Worm (Caenorhabditis elegans) whole organism, mixed stage, embryonic: ENCODE data around the gene Y39A3B.1.

Source experiments
- M03D4.4 ChIP-seq: sonication (generic microtip); optimal IDR thresholded peaks from 2 replicates; lab custom pipeline; 2017; ENCODE audit warnings: mild to moderate bottlenecking, missing genetic modification characterization, missing compliant biosample characterization
- bed-3 ChIP-seq: fragments of 200-800 bp; sonication (Bioruptor generic); optimal IDR thresholded peaks from 3 replicates; lab custom pipeline; 2018; ENCODE audit warnings: mild to moderate bottlenecking, missing genetic modification characterization, moderate library complexity, missing compliant biosample characterization
- ceh-39 ChIP-seq: fragments of 150-350 bp; optimal IDR thresholded peaks from 2 replicates; lab custom pipeline; 2014; ENCODE audit warnings: missing biosample characterization, missing genetic modification characterization
- ceh-43 ChIP-seq: fragments of 200-800 bp; sonication (Bioruptor generic); optimal IDR thresholded peaks from 2 replicates; lab custom pipeline; 2018; ENCODE audit warnings: mild to moderate bottlenecking, missing genetic modification characterization, moderate library complexity, missing compliant biosample characterization
- ces-1 ChIP-seq: fragments of 150-350 bp; optimal IDR thresholded peaks from 2 replicates; lab custom pipeline; 2014; ENCODE audit warnings: missing biosample characterization, missing genetic modification reagents, missing genetic modification characterization
- cnd-1 ChIP-seq: fragments of 200-800 bp; sonication (Bioruptor generic); optimal IDR thresholded peaks from 2 replicates; lab custom pipeline; 2018; ENCODE audit warnings: mild to moderate bottlenecking, missing genetic modification characterization, missing compliant biosample characterization
- drap-1 ChIP-seq: fragments of 200-800 bp; sonication (Bioruptor generic); optimal IDR thresholded peaks from 3 replicates; lab custom pipeline; 2018; ENCODE audit warnings: mild to moderate bottlenecking, missing genetic modification characterization, missing compliant biosample characterization
- elt-1 ChIP-seq: sonication (generic microtip); optimal IDR thresholded peaks from 2 replicates; lab custom pipeline; 2017; ENCODE audit warnings: missing genetic modification characterization, mild to moderate bottlenecking, missing compliant biosample characterization, antibody characterized with exemption, moderate library complexity, borderline replicate concordance; ENCODE audit not compliant: insufficient read depth
- elt-3 ChIP-seq: fragments of 150-350 bp; optimal IDR thresholded peaks from 2 replicates; lab custom pipeline; 2014; ENCODE audit warnings: missing biosample characterization, missing genetic modification characterization
- flh-1 ChIP-seq: fragments of 200-800 bp; sonication (Bioruptor generic); optimal IDR thresholded peaks from 2 replicates; lab custom pipeline; 2018; ENCODE audit warnings: mild to moderate bottlenecking, missing genetic modification characterization, moderate library complexity, missing compliant biosample characterization
- ham-2 ChIP-seq: fragments of 200-800 bp; sonication (Bioruptor generic); optimal IDR thresholded peaks from 2 replicates; lab custom pipeline; 2018; ENCODE audit warnings: mild to moderate bottlenecking, missing genetic modification characterization, missing compliant biosample characterization
- hlh-1 ChIP-seq: fragments of 150-350 bp; optimal IDR thresholded peaks from 2 replicates; lab custom pipeline; 2014; ENCODE audit warnings: missing biosample characterization, missing genetic modification reagents, missing genetic modification characterization
- lin-32 ChIP-seq: fragments of 200-800 bp; sonication (Bioruptor generic); optimal IDR thresholded peaks from 2 replicates; lab custom pipeline; 2018; ENCODE audit warnings: mild to moderate bottlenecking, missing genetic modification characterization, missing compliant biosample characterization
- lsy-2 ChIP-seq: fragments of 150-350 bp; optimal IDR thresholded peaks from 2 replicates; lab custom pipeline; 2014; ENCODE audit warnings: missing biosample characterization, missing genetic modification characterization
- mab-5 ChIP-seq: fragments of 150-350 bp; optimal IDR thresholded peaks from 2 replicates; lab custom pipeline; 2014; ENCODE audit warnings: missing biosample characterization, missing genetic modification characterization
- mep-1 ChIP-seq: fragments of 150-350 bp; optimal IDR thresholded peaks from 2 replicates; lab custom pipeline; 2017; ENCODE audit warnings: missing biosample characterization, missing genetic modification reagents, missing genetic modification characterization, inconsistent platforms
- nhr-12 ChIP-seq: fragments of 150-350 bp; optimal IDR thresholded peaks from 2 replicates; lab custom pipeline; 2014; ENCODE audit warnings: missing biosample characterization, missing genetic modification characterization
- nhr-76 ChIP-seq: sonication (generic microtip); optimal IDR thresholded peaks from 2 replicates; lab custom pipeline; 2017; ENCODE audit warnings: missing biosample characterization, missing genetic modification characterization
- pha-4 ChIP-seq: fragments of 150-350 bp; optimal IDR thresholded peaks from 2 replicates; lab custom pipeline; 2018; ENCODE audit warnings: missing biosample characterization, missing genetic modification reagents, missing genetic modification characterization
- snpc-4 ChIP-seq: fragments of 150-350 bp; optimal IDR thresholded peaks from 2 replicates; lab custom pipeline; 2014; ENCODE audit warnings: missing biosample characterization, missing genetic modification characterization
- sptf-1 ChIP-seq: sonication (generic microtip); optimal IDR thresholded peaks from 2 replicates; lab custom pipeline; 2017; ENCODE audit warnings: mild to moderate bottlenecking, missing genetic modification characterization, moderate library complexity, missing compliant biosample characterization
- tbx-8 ChIP-seq: fragments of 200-800 bp; sonication (Bioruptor generic); optimal IDR thresholded peaks from 2 replicates; lab custom pipeline; 2018; ENCODE audit warnings: mild to moderate bottlenecking, missing genetic modification characterization, moderate library complexity, missing compliant biosample characterization
- unc-120 ChIP-seq: sonication (generic microtip); optimal IDR thresholded peaks from 2 replicates; lab custom pipeline; 2017; ENCODE audit warnings: missing genetic modification characterization, missing compliant biosample characterization; ENCODE audit not compliant: poor library complexity, severe bottlenecking
- unc-39 ChIP-seq: fragments of 150-350 bp; optimal IDR thresholded peaks from 2 replicates; lab custom pipeline; 2014; ENCODE audit warnings: missing biosample characterization, missing genetic modification characterization
- unc-62 ChIP-seq: fragments of 150-350 bp; optimal IDR thresholded peaks from 2 replicates; lab custom pipeline; 2014; ENCODE audit warnings: missing biosample characterization, missing genetic modification reagents, missing genetic modification characterization
- zip-8 ChIP-seq: fragments of 150-350 bp; optimal IDR thresholded peaks from 2 replicates; lab custom pipeline; 2014; ENCODE audit warnings: missing biosample characterization, missing genetic modification characterization
- ztf-11 ChIP-seq: fragments of 150-350 bp; optimal IDR thresholded peaks from 2 replicates; lab custom pipeline; 2014; ENCODE audit warnings: missing biosample characterization, missing genetic modification characterization

The Y39A3B.1 gene

DNA sequence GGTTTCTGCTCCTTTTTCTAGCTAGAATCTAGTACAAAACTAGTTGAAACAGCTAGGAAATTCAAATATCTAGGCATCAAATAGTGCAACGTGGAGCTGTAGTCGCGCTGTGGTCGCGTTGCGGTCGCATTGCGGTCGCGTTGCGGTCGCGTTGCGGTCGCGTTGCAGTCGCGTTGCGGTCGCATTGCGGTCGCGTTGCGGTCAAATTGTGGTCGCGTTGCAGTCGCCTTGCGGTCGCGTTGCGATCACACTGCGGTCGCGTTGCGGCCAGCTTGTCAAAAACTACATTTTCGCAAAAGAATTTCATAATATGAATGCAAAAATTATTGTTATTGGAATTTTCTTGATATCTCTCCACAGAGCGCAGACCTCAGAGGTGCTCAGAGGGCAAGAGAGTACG lies 29.8 kb upstream of the Y39A3B.1 start:
- TF ChIP-seq zip-8 (tag; lab: Kevin White, UChicago) (no peak), unc-120 (tag; lab: Kevin White, UChicago) (no peak), elt-3 (no peak), tbx-8 (GFP tag; lab: Kevin White, UChicago) (no peak), ceh-39 (tag; lab: Kevin White, UChicago) (no peak), drap-1 (GFP tag; lab: Kevin White, UChicago) (no peak), mep-1 (tag; lab: Kevin White, UChicago) (no peak), ces-1 (GFP tag; lab: Kevin White, UChicago) (no peak), elt-1 (tag; lab: Kevin White, UChicago) (no peak)

DNA sequence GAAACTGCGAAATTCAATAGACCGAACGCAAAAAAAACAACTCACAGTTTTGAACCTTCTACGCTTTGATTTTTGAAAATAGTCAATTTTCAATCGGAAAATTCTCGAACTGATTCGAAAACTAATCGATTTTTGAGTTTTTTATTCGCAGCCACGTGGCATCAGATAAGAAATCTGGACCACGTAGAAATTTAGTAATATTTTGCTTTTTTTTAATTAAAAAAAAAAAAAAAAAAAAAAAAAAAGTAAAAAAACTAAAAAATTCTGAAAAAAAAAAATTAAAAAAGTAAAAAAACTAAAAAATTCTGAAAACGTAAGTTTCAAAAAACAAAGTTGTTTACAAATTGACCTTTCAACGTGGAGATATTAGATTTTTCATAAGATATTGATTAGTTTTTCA lies 29.2 kb upstream of the Y39A3B.1 start, which contains the start of gene R155.3:
R155.3 (minus strand) TSS at position 101 of the 400 bp plus-strand sequence.
- TF ChIP-seq flh-1 (GFP tag; lab: Kevin White, UChicago) = no peak
- TF ChIP-seq snpc-4 (tag; lab: Kevin White, UChicago) = no peak

DNA sequence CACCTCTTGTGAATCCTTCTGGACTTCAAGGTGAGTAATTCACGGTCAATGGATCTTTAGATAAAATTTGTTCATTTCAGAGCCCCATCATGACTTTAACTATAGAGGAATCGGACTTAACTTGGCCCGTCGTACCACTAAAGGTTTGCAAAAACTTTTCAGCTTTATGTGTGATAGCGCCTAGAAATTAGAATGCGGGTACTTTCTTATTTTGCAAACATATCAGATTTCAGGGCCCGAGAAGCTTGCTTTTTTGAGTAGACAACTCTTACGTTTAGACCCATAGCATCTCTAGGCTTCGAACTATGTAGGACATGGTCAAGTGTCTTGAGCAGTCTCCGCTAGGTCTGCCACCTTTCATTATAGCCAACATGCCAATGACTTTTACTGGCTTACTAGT lies 28.4 kb upstream of the Y39A3B.1 start:
- TF ChIP-seq nhr-12 = no peak
- TF ChIP-seq sptf-1 (tag; lab: Kevin White, UChicago) = no peak
- TF ChIP-seq ceh-39 (tag; lab: Kevin White, UChicago) = no peak
- no peak for TF ChIP-seq snpc-4 (tag; lab: Kevin White, UChicago)
- no peak for TF ChIP-seq unc-62 (GFP tag; lab: Kevin White, UChicago)

DNA sequence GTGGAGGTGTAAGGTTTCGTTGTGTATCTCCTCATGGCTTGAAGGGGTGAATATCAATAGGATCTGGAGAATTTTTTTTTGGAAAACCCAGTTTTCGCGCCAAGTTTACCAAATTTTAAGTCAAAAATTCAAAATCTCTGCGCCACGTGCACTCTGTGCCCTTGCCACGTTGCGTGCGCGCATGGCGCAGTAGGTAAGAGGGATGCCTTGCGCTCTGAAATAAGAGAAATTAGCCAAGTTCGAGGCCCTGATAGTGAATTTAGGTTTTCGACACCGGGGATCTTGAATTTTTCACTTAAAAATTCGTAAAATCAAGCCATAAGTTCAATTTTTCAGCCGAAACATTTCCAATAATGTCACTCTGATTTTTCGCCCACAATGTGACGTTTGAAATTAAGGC lies 24.4 kb upstream of the Y39A3B.1 start:
- TF ChIP-seq drap-1 (GFP tag; lab: Kevin White, UChicago) (no peak), ztf-11 (tag; lab: Kevin White, UChicago) (no peak), unc-39 (tag; lab: Kevin White, UChicago) (no peak), mab-5 (tag; lab: Kevin White, UChicago) (no peak), pha-4 (tag; lab: Kevin White, UChicago) (no peak), ces-1 (GFP tag; lab: Kevin White, UChicago) (no peak), mep-1 (tag; lab: Kevin White, UChicago) (no peak), nhr-76 (tag; lab: Kevin White, UChicago) (no peak), snpc-4 (tag; lab: Kevin White, UChicago) (no peak), lsy-2 (tag; lab: Kevin White, UChicago) (no peak)

DNA sequence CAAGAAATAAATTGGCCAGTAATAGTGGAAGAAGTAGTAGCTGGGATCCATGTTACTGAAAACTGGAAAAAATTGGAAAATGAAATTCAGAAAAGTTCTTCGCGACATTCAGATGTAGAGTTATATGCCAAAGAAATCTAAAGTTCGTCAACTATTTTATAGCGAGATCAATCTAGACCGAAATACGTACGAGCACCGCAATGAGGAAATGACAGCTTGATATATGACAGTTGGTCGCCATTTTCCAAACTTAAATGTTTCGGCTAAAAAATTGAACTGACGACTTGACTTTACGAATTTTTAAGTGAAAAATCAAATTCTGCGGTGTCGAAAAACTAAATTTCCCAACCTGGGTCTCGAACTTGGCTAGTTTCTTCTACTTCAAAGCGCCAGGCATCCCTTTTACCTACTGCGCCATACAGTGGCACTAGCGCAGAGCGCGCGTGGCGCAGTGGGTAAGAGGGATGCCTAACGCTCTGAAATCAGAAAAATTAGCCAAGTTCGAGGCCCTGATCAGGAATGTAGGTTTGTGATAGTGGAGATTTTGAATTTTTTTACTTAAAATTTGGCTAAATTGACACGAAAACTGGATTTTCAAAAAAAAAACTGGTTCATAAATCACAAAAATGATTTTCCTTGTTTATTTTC lies 23.1 kb upstream of the Y39A3B.1 start, which contains the start of gene srd-66:
srd-66 (minus strand) TSS at position 51 of the 648 bp plus-strand sequence.
- TF ChIP-seq unc-39 (tag; lab: Kevin White, UChicago) = no peak
- no peak for TF ChIP-seq elt-1 (tag; lab: Kevin White, UChicago)
- TF ChIP-seq, all 35 proteins: peak for 0

DNA sequence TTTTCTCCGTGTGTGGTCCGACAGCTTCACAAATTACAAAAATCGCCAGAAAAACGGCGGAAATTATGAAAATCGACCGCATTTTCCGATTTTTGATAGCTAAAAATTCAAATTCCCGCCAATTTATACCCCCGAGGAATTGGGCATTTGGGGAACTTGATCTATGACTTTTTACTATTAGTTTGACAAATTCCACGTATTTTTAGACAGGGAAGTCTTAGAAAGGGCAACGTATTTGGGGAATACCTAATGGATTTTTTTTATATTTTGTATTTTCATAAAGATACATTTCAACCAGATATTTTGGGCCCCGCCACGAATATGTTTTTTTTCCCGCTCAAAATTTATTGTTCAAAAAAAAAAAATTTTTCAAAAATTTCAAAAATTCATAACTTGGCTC lies 21.0 kb upstream of the Y39A3B.1 start, which contains the start of gene Y39A3B.7:
Y39A3B.7 (minus strand) TSS at position 101 of the 400 bp plus-strand sequence.
- no peak for TF ChIP-seq unc-120 (tag; lab: Kevin White, UChicago)
- TF ChIP-seq elt-1 (tag; lab: Kevin White, UChicago) = no peak
- no peak for TF ChIP-seq tbx-8 (GFP tag; lab: Kevin White, UChicago)
- no peak for TF ChIP-seq ham-2 (GFP tag; lab: Kevin White, UChicago)
- no peak for TF ChIP-seq zip-8 (tag; lab: Kevin White, UChicago)
- TF ChIP-seq ceh-43 = no peak
- no peak for TF ChIP-seq mab-5 (tag; lab: Kevin White, UChicago)
- TF ChIP-seq cnd-1 (tag; lab: Kevin White, UChicago) = no peak
- no peak for TF ChIP-seq bed-3 (GFP tag; lab: Kevin White, UChicago)
- no peak for TF ChIP-seq elt-3
- no peak for TF ChIP-seq M03D4.4 (tag; lab: Kevin White, UChicago)
- TF ChIP-seq hlh-1 = no peak
- no peak for TF ChIP-seq lin-32 (GFP tag; lab: Kevin White, UChicago)
- TF ChIP-seq unc-62 (GFP tag; lab: Kevin White, UChicago) = no peak
- no peak for TF ChIP-seq unc-39 (tag; lab: Kevin White, UChicago)
- TF ChIP-seq, all 35 proteins: peak for 0
